Worm (Caenorhabditis elegans) whole organism, L1 larva: ENCODE results near the gene nspc-12.
A peak's percentile ranks its signal among the peaks of the same experiment; 100 is the strongest.

Experiments
- C04F5.9 ChIP-seq: sonication (generic microtip); optimal IDR thresholded peaks from 2 replicates; lab custom pipeline; 2016; ENCODE audit warnings: missing genetic modification characterization, missing compliant biosample characterization
- C16A3.4 ChIP-seq: fragments of 150-350 bp; optimal IDR thresholded peaks from 2 replicates; lab custom pipeline; 2014; ENCODE audit warnings: missing biosample characterization, missing genetic modification characterization
- C34B4.2 ChIP-seq: sonication (generic microtip); optimal IDR thresholded peaks from 2 replicates; lab custom pipeline; 2017; ENCODE audit warnings: mild to moderate bottlenecking, missing genetic modification characterization, missing compliant biosample characterization
- alr-1 ChIP-seq: fragments of 200-800 bp; sonication (Bioruptor generic); optimal IDR thresholded peaks from 2 replicates; lab custom pipeline; 2018; ENCODE audit warnings: borderline replicate concordance, mild to moderate bottlenecking, missing genetic modification characterization, missing compliant biosample characterization
- aly-2 ChIP-seq: fragments of 150-350 bp; optimal IDR thresholded peaks from 2 replicates; lab custom pipeline; 2014; ENCODE audit warnings: missing biosample characterization, missing genetic modification characterization
- ama-1 ChIP-seq: fragments of 150-350 bp; optimal IDR thresholded peaks from 2 replicates; lab custom pipeline; 2014
- ceh-63 ChIP-seq: fragments of 200-800 bp; sonication (Bioruptor generic); optimal IDR thresholded peaks from 2 replicates; lab custom pipeline; 2018; ENCODE audit warnings: mild to moderate bottlenecking, missing genetic modification characterization, missing compliant biosample characterization
- ceh-8 ChIP-seq: fragments of 200-800 bp; sonication (Bioruptor generic); optimal IDR thresholded peaks from 2 replicates; lab custom pipeline; 2018; ENCODE audit warnings: mild to moderate bottlenecking, missing genetic modification characterization, moderate library complexity, missing compliant biosample characterization
- ceh-82 ChIP-seq, 3 experiments: fragments of 150-350 bp in 1 of 3; sonication (generic microtip) in 2 of 3; optimal IDR thresholded peaks; 2 replicates each; lab custom pipeline; 2014 to 2017; ENCODE audit warnings: missing biosample characterization in 3 of 3, missing genetic modification characterization in 3 of 3
- ceh-88 ChIP-seq: fragments of 200-800 bp; sonication (Bioruptor generic); IDR thresholded peaks from 2 replicates; pipeline ENCODE4 v1.3.6; 2022; ENCODE audit warnings: missing genetic modification characterization, missing compliant biosample characterization
- dpl-1 ChIP-seq, 3 experiments: fragments of 150-350 bp in 2 of 3; sonication (generic microtip) in 1 of 3; optimal IDR thresholded peaks; 2 replicates each; lab custom pipeline; 2014 to 2017; ENCODE audit warnings: missing biosample characterization in 3 of 3, missing genetic modification characterization in 3 of 3, missing genetic modification reagents in 3 of 3
- dsc-1 ChIP-seq: sonication (generic microtip); optimal IDR thresholded peaks from 2 replicates; lab custom pipeline; 2016; ENCODE audit warnings: mild to moderate bottlenecking, missing genetic modification characterization, missing compliant biosample characterization
- efl-1 ChIP-seq, 4 experiments: fragments of 150-350 bp; optimal IDR thresholded peaks in 3 of 4; peaks in 1 of 4; 1 replicate in 1 of 4; 2 replicates in 3 of 4; lab custom pipeline; 2014; ENCODE audit warnings: missing biosample characterization in 2 of 4, missing genetic modification characterization in 2 of 4, missing genetic modification reagents in 2 of 4
- egl-27 ChIP-seq, 2 experiments: fragments of 150-350 bp in 1 of 2; sonication (generic microtip); optimal IDR thresholded peaks; 3 replicates each; lab custom pipeline; 2017 to 2018; ENCODE audit warnings: missing biosample characterization in 2 of 2, missing genetic modification characterization in 2 of 2, missing genetic modification reagents in 2 of 2
- elt-2 ChIP-seq: sonication (generic microtip); optimal IDR thresholded peaks from 2 replicates; lab custom pipeline; 2016; ENCODE audit warnings: missing genetic modification characterization, mild to moderate bottlenecking, inconsistent platforms, missing compliant biosample characterization, missing genetic modification reagents
- fkh-10 ChIP-seq: sonication (generic microtip); optimal IDR thresholded peaks from 2 replicates; lab custom pipeline; 2017; ENCODE audit warnings: missing biosample characterization, missing genetic modification reagents, missing genetic modification characterization
- fkh-4 ChIP-seq: sonication (generic microtip); optimal IDR thresholded peaks from 2 replicates; lab custom pipeline; 2016; ENCODE audit warnings: missing compliant biosample characterization, missing genetic modification characterization, borderline replicate concordance
- fos-1 ChIP-seq: fragments of 150-350 bp; optimal IDR thresholded peaks from 2 replicates; lab custom pipeline; 2014; ENCODE audit warnings: missing biosample characterization, missing genetic modification characterization
- grh-1 ChIP-seq: fragments of 200-800 bp; sonication (Bioruptor generic); IDR thresholded peaks from 2 replicates; pipeline ENCODE4 v1.3.6; 2022; ENCODE audit warnings: missing genetic modification reagents, missing genetic modification characterization, missing compliant biosample characterization
- hlh-17 ChIP-seq: fragments of 200-800 bp; sonication (Bioruptor generic); optimal IDR thresholded peaks from 2 replicates; lab custom pipeline; 2018; ENCODE audit warnings: missing genetic modification characterization, mild to moderate bottlenecking, missing compliant biosample characterization, moderate library complexity, borderline replicate concordance
- hpl-2 ChIP-seq: fragments of 150-350 bp; optimal IDR thresholded peaks from 2 replicates; lab custom pipeline; 2014; ENCODE audit warnings: missing biosample characterization, missing genetic modification reagents, missing genetic modification characterization
- mab-9 ChIP-seq: fragments of 200-800 bp; sonication (Bioruptor generic); IDR thresholded peaks from 2 replicates; pipeline ENCODE4 v1.3.6; 2022; ENCODE audit warnings: missing genetic modification reagents, missing genetic modification characterization, missing compliant biosample characterization
- mdl-1 ChIP-seq, 2 experiments: fragments of 150-350 bp; optimal IDR thresholded peaks; 2 replicates each; lab custom pipeline; 2014 to 2017; ENCODE audit warnings: missing biosample characterization in 2 of 2, missing genetic modification characterization in 2 of 2, inconsistent platforms in 1 of 2
- mef-2 ChIP-seq: fragments of 150-350 bp; optimal IDR thresholded peaks from 2 replicates; lab custom pipeline; 2014; ENCODE audit warnings: missing biosample characterization, missing genetic modification characterization
- nhr-11 ChIP-seq: fragments of 150-350 bp; optimal IDR thresholded peaks from 2 replicates; lab custom pipeline; 2014; ENCODE audit warnings: missing biosample characterization, missing genetic modification characterization
- nhr-28 ChIP-seq: fragments of 150-350 bp; optimal IDR thresholded peaks from 2 replicates; lab custom pipeline; 2014; ENCODE audit warnings: missing biosample characterization, missing genetic modification characterization
- nhr-47 ChIP-seq: sonication (generic microtip); optimal IDR thresholded peaks from 2 replicates; lab custom pipeline; 2016; ENCODE audit warnings: mild to moderate bottlenecking, missing genetic modification characterization, moderate library complexity, missing compliant biosample characterization
- nhr-77 ChIP-seq: fragments of 150-350 bp; optimal IDR thresholded peaks from 2 replicates; lab custom pipeline; 2014; ENCODE audit warnings: missing biosample characterization, missing genetic modification characterization
- nhr-84 ChIP-seq: sonication (generic microtip); optimal IDR thresholded peaks from 2 replicates; lab custom pipeline; 2017; ENCODE audit warnings: missing biosample characterization, missing genetic modification characterization
- nhr-85 ChIP-seq: sonication (generic microtip); peaks from one replicate; lab custom pipeline; 2016; ENCODE audit warnings: missing genetic modification characterization, inconsistent platforms, missing compliant biosample characterization
- pag-3 ChIP-seq: sonication (generic microtip); optimal IDR thresholded peaks from 2 replicates; lab custom pipeline; 2017; ENCODE audit warnings: missing genetic modification characterization, mild to moderate bottlenecking, missing compliant biosample characterization, antibody characterized with exemption, borderline replicate concordance; ENCODE audit not compliant: insufficient read depth
- pax-3 ChIP-seq: fragments of 200-800 bp; sonication (Bioruptor generic); optimal IDR thresholded peaks from 2 replicates; lab custom pipeline; 2018; ENCODE audit warnings: mild to moderate bottlenecking, missing genetic modification characterization, moderate library complexity, missing compliant biosample characterization
- skn-1 ChIP-seq: fragments of 150-350 bp; optimal IDR thresholded peaks from 2 replicates; lab custom pipeline; 2014; ENCODE audit warnings: missing biosample characterization, missing genetic modification characterization
- snpc-4 ChIP-seq: fragments of 150-350 bp; optimal IDR thresholded peaks from 2 replicates; lab custom pipeline; 2014; ENCODE audit warnings: missing biosample characterization, missing genetic modification characterization
- snu-23 ChIP-seq: sonication (generic microtip); optimal IDR thresholded peaks from 2 replicates; lab custom pipeline; 2016; ENCODE audit warnings: missing genetic modification characterization, missing compliant biosample characterization
- sptf-1 ChIP-seq: fragments of 150-350 bp; optimal IDR thresholded peaks from 2 replicates; lab custom pipeline; 2014; ENCODE audit warnings: missing biosample characterization, missing genetic modification characterization
- swsn-7 ChIP-seq: sonication (generic microtip); optimal IDR thresholded peaks from 2 replicates; lab custom pipeline; 2016; ENCODE audit warnings: missing genetic modification characterization, missing compliant biosample characterization
- unc-86 ChIP-seq: sonication (generic microtip); optimal IDR thresholded peaks from 2 replicates; lab custom pipeline; 2016; ENCODE audit warnings: missing genetic modification characterization, missing compliant biosample characterization
- zip-4 ChIP-seq: fragments of 200-800 bp; sonication (Bioruptor generic); optimal IDR thresholded peaks from 2 replicates; lab custom pipeline; 2018; ENCODE audit warnings: mild to moderate bottlenecking, missing genetic modification characterization, moderate library complexity, missing compliant biosample characterization
- ztf-4 ChIP-seq: fragments of 150-350 bp; optimal IDR thresholded peaks from 2 replicates; lab custom pipeline; 2014; ENCODE audit warnings: missing biosample characterization, missing genetic modification characterization

nspc-12 gene

ce11 chrX:12393786-12394308 lies 37.4 kb upstream of the nspc-12 start, which contains the start of gene F17E5.2 (continued):
- TF ChIP-seq ztf-4 (tag; lab: Kevin White, UChicago) (peak; percentile 95), mab-9 (GFP tag; lab: Robert Waterston, UW) (peak; percentile 65; the same call in 1 of the 2 replicates), fkh-10 (peak; percentile 95), mdl-1 (tag; optimal IDR thresholded peaks at IDR 0.05; lab: Kevin White, UChicago) (peak in 1 of 2 experiments; percentile 94)

- TF ChIP-seq ceh-63 (GFP tag; lab: Kevin White, UChicago): no peak
- no peak for TF ChIP-seq ztf-4 (tag; lab: Kevin White, UChicago)
- TF ChIP-seq nhr-85 (tag; lab: Kevin White, UChicago): no peak
- TF ChIP-seq ceh-82 (tag; optimal IDR thresholded peaks at IDR 0.05; lab: Kevin White, UChicago): no peak
- TF ChIP-seq grh-1 (GFP tag; lab: Robert Waterston, UW): no peak
- no peak for TF ChIP-seq ceh-8 (GFP tag; lab: Kevin White, UChicago)
- TF ChIP-seq fkh-10: no peak
- no peak for TF ChIP-seq efl-1 (optimal IDR thresholded peaks at IDR 0.05; lab: Kevin White, UChicago)
- TF ChIP-seq efl-1 (GFP tag; optimal IDR thresholded peaks at IDR 0.05 in 1 of 2; lab: Kevin White, UChicago): no peak
- no peak for TF ChIP-seq nhr-11
- TF ChIP-seq snu-23 (GFP tag; lab: Kevin White, UChicago): no peak
- TF ChIP-seq nhr-84: no peak
- no peak for TF ChIP-seq egl-27 (tag; optimal IDR thresholded peaks at IDR 0.05; lab: Kevin White, UChicago)
- TF ChIP-seq nhr-47 (tag; lab: Kevin White, UChicago): no peak
- TF ChIP-seq, all 84 proteins: peak for 0
Measured at ce11 chrX:12391380-12391779, 34.9 kb upstream of the nspc-12 start, which contains the start of gene nekl-3. Gene nekl-3, minus strand, starts transcription at chrX:12391480.

- no peak for TF ChIP-seq C16A3.4 (tag; lab: Kevin White, UChicago)
- no peak for TF ChIP-seq fkh-4 (tag; lab: Kevin White, UChicago)
- TF ChIP-seq fos-1 (tag; lab: Kevin White, UChicago): no peak
- no peak for TF ChIP-seq elt-2 (tag; lab: Kevin White, UChicago)
- TF ChIP-seq ama-1 (lab: Kevin White, UChicago): no peak
- TF ChIP-seq mef-2 (tag; lab: Kevin White, UChicago): no peak
- no peak for TF ChIP-seq dsc-1 (tag; lab: Kevin White, UChicago)
- no peak for TF ChIP-seq hpl-2
- no peak for TF ChIP-seq alr-1
- TF ChIP-seq nhr-28: no peak
- TF ChIP-seq aly-2 (tag; lab: Kevin White, UChicago): no peak
- no peak for TF ChIP-seq swsn-7 (tag; lab: Kevin White, UChicago)
- TF ChIP-seq skn-1: no peak
- TF ChIP-seq ceh-63 (GFP tag; lab: Kevin White, UChicago): no peak
Measured at ce11 chrX:12378293-12378692, 21.8 kb upstream of the nspc-12 start, which contains the start of gene glb-13. Gene glb-13, minus strand, starts transcription at chrX:12378393.

- TF ChIP-seq hpl-2: no peak
- TF ChIP-seq egl-27 (tag; optimal IDR thresholded peaks at IDR 0.05; lab: Kevin White, UChicago): no peak
- no peak for TF ChIP-seq swsn-7 (tag; lab: Kevin White, UChicago)
- no peak for TF ChIP-seq sptf-1 (tag; lab: Kevin White, UChicago)
- TF ChIP-seq zip-4: no peak
- TF ChIP-seq pag-3 (tag; lab: Kevin White, UChicago): no peak
- no peak for TF ChIP-seq pax-3 (tag; lab: Kevin White, UChicago)
- TF ChIP-seq ceh-88 (GFP tag; lab: Robert Waterston, UW): no peak
- no peak for TF ChIP-seq C34B4.2 (tag; lab: Kevin White, UChicago)
- TF ChIP-seq dpl-1 (GFP tag; optimal IDR thresholded peaks at IDR 0.05; lab: Kevin White, UChicago): no peak
- no peak for TF ChIP-seq C04F5.9 (tag; lab: Kevin White, UChicago)
- no peak for TF ChIP-seq hlh-17 (GFP tag; lab: Kevin White, UChicago)
- no peak for TF ChIP-seq snpc-4 (tag; lab: Kevin White, UChicago)
- TF ChIP-seq unc-86: no peak
- no peak for TF ChIP-seq nhr-77 (tag; lab: Kevin White, UChicago)
- TF ChIP-seq, all 84 proteins: peak for 0
Measured at ce11 chrX:12375783-12376182, 19.3 kb upstream of the nspc-12 start.
